Worm (Caenorhabditis elegans): ENCODE results near the gene W03F9.2.

Gene W03F9.2

ce11 chrV:103043-103702 lies 24.7 kb downstream of the W03F9.2 start (continued):
- peak; percentile 86; the same call in 1 of the 2 replicates for TF ChIP-seq Y48G9A.11 (GFP tag; IDR thresholded peaks at IDR 0.05)
- no peak for TF ChIP-seq spr-1 (tag; optimal IDR thresholded peaks at IDR 0.05)
- TF ChIP-seq ceh-28 (tag; optimal IDR thresholded peaks at IDR 0.05) = no peak
- no peak for TF ChIP-seq daf-19 (GFP tag; conservative IDR thresholded peaks at IDR 0.05)
- no peak for TF ChIP-seq mxl-2 (GFP tag; conservative IDR thresholded peaks at IDR 0.05)
- no peak for TF ChIP-seq lir-3 (tag; optimal IDR thresholded peaks at IDR 0.05)
- no peak for TF ChIP-seq dpl-1 (GFP tag; optimal IDR thresholded peaks at IDR 0.05)
- no peak for TF ChIP-seq tag-97 (GFP tag; IDR thresholded peaks at IDR 0.05)
- no peak for TF ChIP-seq nhr-48 (tag; optimal IDR thresholded peaks at IDR 0.05)
- TF ChIP-seq lin-38 (GFP tag; IDR thresholded peaks at IDR 0.05) = peak; percentile 65
- no peak for TF ChIP-seq ceh-82 (tag; optimal IDR thresholded peaks at IDR 0.05)
- no peak for TF ChIP-seq hlh-11 (tag; optimal IDR thresholded peaks at IDR 0.05)
- TF ChIP-seq cey-2 (tag; optimal IDR thresholded peaks at IDR 0.05; ENCODE audit: borderline replicate concordance, insufficient read depth) = no peak
- TF ChIP-seq saeg-2 (GFP tag; IDR thresholded peaks at IDR 0.05) = no peak
- TF ChIP-seq nhr-41 (GFP tag; IDR thresholded peaks at IDR 0.05) = no peak
- peak in 1 of 2 experiments; percentile 7 for TF ChIP-seq daf-16 (GFP tag; optimal IDR thresholded peaks at IDR 0.05)
- TF ChIP-seq daf-16 (tag; optimal IDR thresholded peaks at IDR 0.05) = no peak
- no peak for TF ChIP-seq ceh-32 (tag; optimal IDR thresholded peaks at IDR 0.05; ENCODE audit: poor library complexity)
- TF ChIP-seq mxl-3 (GFP tag; optimal IDR thresholded peaks at IDR 0.05) = no peak
- TF ChIP-seq nhr-76 (tag; optimal IDR thresholded peaks at IDR 0.05) = no peak
- no peak for TF ChIP-seq skn-1 (tag; optimal IDR thresholded peaks at IDR 0.05)
- no peak for TF ChIP-seq F37D6.2 (tag; optimal IDR thresholded peaks at IDR 0.05)
- no peak for TF ChIP-seq ceh-20 (GFP tag; IDR thresholded peaks at IDR 0.05)
- no peak for TF ChIP-seq vab-7 (GFP tag; IDR thresholded peaks at IDR 0.05)
- TF ChIP-seq aha-1 (tag) = no peak
- TF ChIP-seq daf-12 (tag; optimal IDR thresholded peaks at IDR 0.05) = no peak
- TF ChIP-seq nhr-10 (tag; optimal IDR thresholded peaks at IDR 0.05) = no peak
- peak in 1 of 2 experiments; percentile 56; a peak in 1 of 4 replicates for TF ChIP-seq madf-5 (GFP tag; IDR thresholded peaks at IDR 0.05)
- TF ChIP-seq dmd-9 (GFP tag; IDR thresholded peaks at IDR 0.05) = no peak
- no peak for TF ChIP-seq ceh-44 (GFP tag; IDR thresholded peaks at IDR 0.05)
- TF ChIP-seq ceh-62 (tag; optimal IDR thresholded peaks at IDR 0.05) = no peak
- TF ChIP-seq fos-1 (tag; optimal IDR thresholded peaks at IDR 0.05) = no peak
- no peak for TF ChIP-seq nhr-102 (tag; optimal IDR thresholded peaks at IDR 0.05)
- TF ChIP-seq nhr-6 (tag; optimal IDR thresholded peaks at IDR 0.05) = no peak
- no peak for TF ChIP-seq nhr-237 (tag; optimal IDR thresholded peaks at IDR 0.05)
- no peak for TF ChIP-seq R02D3.7 (tag; optimal IDR thresholded peaks at IDR 0.05)
- no peak for TF ChIP-seq hif-1 (tag; optimal IDR thresholded peaks at IDR 0.05)
- 0 out of 2 replicates have a peak, but pooled peaks have one; percentile 35 for TF ChIP-seq ctbp-1 (GFP tag; IDR thresholded peaks at IDR 0.05)
- TF ChIP-seq nhr-77 (tag; optimal IDR thresholded peaks at IDR 0.05) = no peak
- peak; percentile 44 for TF ChIP-seq ama-1 (optimal IDR thresholded peaks at IDR 0.05)
- no peak for TF ChIP-seq lin-29 (GFP tag; IDR thresholded peaks at IDR 0.05)
- no peak for TF ChIP-seq F44E2.7 (GFP tag; IDR thresholded peaks at IDR 0.05)
- no peak for TF ChIP-seq lin-39 (tag; optimal IDR thresholded peaks at IDR 0.05)
- TF ChIP-seq mdl-1 (tag; optimal IDR thresholded peaks at IDR 0.05) = no peak
- no peak for TF ChIP-seq php-3 (GFP tag; IDR thresholded peaks at IDR 0.05)
- no peak for TF ChIP-seq nhr-28 (tag; optimal IDR thresholded peaks at IDR 0.05)
- no peak for TF ChIP-seq unc-62 (GFP tag; optimal IDR thresholded peaks at IDR 0.05 in 1 of 2)
- TF ChIP-seq unc-62 (tag; optimal IDR thresholded peaks at IDR 0.05) = no peak
- TF ChIP-seq rbr-2 (tag; optimal IDR thresholded peaks at IDR 0.05) = no peak
- peak; percentile 80 for TF ChIP-seq arid-1 (GFP tag; conservative IDR thresholded peaks at IDR 0.05)
- no peak for TF ChIP-seq mes-2 (tag; optimal IDR thresholded peaks at IDR 0.05; ENCODE audit: poor library complexity, severe bottlenecking)
- no peak for TF ChIP-seq tra-1 (GFP tag; IDR thresholded peaks at IDR 0.05)
